Worm (Caenorhabditis elegans): ENCODE data around the gene zip-9.

The zip-9 gene

DNA sequence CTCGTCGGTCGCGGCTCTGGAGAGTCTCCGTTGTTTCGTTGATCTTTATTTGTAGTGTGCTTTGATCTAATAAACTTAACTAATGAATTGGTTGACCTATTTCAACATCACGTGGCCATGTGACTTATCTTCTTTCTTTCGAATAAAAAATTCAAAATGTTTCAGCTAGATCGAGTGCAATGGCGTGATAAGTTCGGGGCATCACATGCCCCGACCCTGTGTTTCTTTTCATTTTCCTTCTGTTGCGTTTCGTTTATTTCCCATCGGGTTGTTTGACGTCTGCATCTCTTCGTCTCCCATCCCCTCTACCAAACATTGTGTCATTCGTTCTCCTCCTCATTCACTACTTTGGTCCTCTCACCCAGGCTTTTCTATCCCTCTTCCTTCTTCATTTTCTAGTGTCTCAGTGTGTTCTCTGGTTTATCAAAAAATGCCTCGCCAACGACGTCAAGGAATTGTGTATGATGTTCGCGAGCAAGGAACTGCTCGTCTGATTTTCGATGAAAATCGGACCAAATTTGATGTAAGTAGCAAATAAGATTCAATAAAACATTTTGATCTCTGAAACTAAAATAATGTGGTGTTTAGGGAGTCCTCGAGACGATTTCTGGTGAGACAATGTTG, 9.5 kb downstream of the zip-9 start, which contains the start of gene F17C11.4 (continued):
- TF ChIP-seq snpc-3.4 (tag; optimal IDR thresholded peaks at IDR 0.05) (no peak), xnd-1 (tag; optimal IDR thresholded peaks at IDR 0.05) (no peak), snpc-1.3 (tag; optimal IDR thresholded peaks at IDR 0.05; ENCODE audit: insufficient read depth) (no peak), attf-5 (GFP tag; optimal IDR thresholded peaks at IDR 0.05) (peak; percentile 74), F33H1.4 (GFP tag; IDR thresholded peaks at IDR 0.05) (no peak), ama-1 (optimal IDR thresholded peaks at IDR 0.05) (peak; percentile 67), ama-1 (GFP tag; optimal IDR thresholded peaks at IDR 0.05) (no peak), F37B4.10 (GFP tag; IDR thresholded peaks at IDR 0.05) (no peak), T26A5.8 (tag; optimal IDR thresholded peaks at IDR 0.05) (no peak), ZK185.1 (tag; optimal IDR thresholded peaks at IDR 0.05; ENCODE audit: poor library complexity, severe bottlenecking) (peak; percentile 62), snpc-1.1 (tag; optimal IDR thresholded peaks at IDR 0.05; ENCODE audit: insufficient read depth) (no peak), Y95B8A.8 (GFP tag; IDR thresholded peaks at IDR 0.05) (no peak), nhr-90 (tag; optimal IDR thresholded peaks at IDR 0.05) (peak; percentile 29), bed-1 (GFP tag; IDR thresholded peaks at IDR 0.05) (no peak), C17E4.6 (GFP tag; IDR thresholded peaks at IDR 0.05) (no peak), B0035.1 (tag; optimal IDR thresholded peaks at IDR 0.05) (no peak), akir-1 (GFP tag; optimal IDR thresholded peaks at IDR 0.05) (no peak), egl-44 (GFP tag; IDR thresholded peaks at IDR 0.05) (0 out of 2 replicates have a peak, but pooled peaks have one; percentile 61), ekl-4 (GFP tag; IDR thresholded peaks at IDR 0.05) (peak; percentile 40; the same call in 1 of the 2 replicates), B0019.2 (GFP tag; conservative IDR thresholded peaks at IDR 0.05) (no peak), nfyb-1 (GFP tag; IDR thresholded peaks at IDR 0.05) (no peak), sptf-2 (GFP tag; optimal IDR thresholded peaks at IDR 0.05) (no peak), ztf-28 (GFP tag; IDR thresholded peaks at IDR 0.05) (no peak), F49E8.2 (tag; optimal IDR thresholded peaks at IDR 0.05; ENCODE audit: insufficient read depth) (no peak), atf-7 (tag; optimal IDR thresholded peaks at IDR 0.05) (peak; percentile 62), ceh-79 (tag; optimal IDR thresholded peaks at IDR 0.05) (no peak), snpc-4 (GFP tag; optimal IDR thresholded peaks at IDR 0.05) (no peak), snpc-4 (tag; optimal IDR thresholded peaks at IDR 0.05) (peak in 2 of 4 experiments; percentile 33 to 40)

DNA sequence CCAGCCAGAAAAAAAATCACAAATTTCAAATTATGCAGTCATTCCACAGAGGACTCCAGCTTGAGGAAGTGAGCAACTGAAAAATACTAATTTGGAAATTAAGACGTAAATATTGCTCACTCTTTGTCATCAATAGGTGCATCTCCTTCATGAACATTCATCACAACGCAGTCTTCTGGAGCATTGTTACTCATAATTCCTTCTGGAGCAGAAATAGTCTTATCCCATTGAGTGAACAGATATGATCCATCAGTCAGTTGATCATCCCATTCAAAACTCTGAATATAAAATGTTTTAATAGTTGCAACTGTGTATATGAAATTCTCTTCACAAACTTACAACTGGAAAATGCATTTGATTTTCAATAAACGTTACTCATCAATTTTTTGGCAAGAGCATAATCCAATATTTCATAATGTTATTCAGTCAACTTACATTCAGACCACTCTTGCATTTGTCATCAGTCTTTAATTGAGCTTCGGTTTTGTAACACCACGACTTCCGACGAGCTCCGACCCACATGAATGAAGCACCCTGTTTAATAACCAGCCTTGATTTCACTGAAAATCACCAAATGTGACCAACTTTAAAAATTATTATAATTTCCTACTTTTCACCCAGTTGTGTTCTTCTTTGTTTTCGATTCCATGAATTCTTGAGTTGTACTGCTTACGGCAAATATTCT, 11.4 kb downstream of the zip-9 start:
- 0 out of 2 replicates have a peak, but pooled peaks have one; percentile 54 for TF ChIP-seq nfyb-1 (GFP tag; IDR thresholded peaks at IDR 0.05)
- TF ChIP-seq lin-40 (tag; optimal IDR thresholded peaks at IDR 0.05) = peak; percentile 55
- TF ChIP-seq athp-1 (tag; optimal IDR thresholded peaks at IDR 0.05) = peak; percentile 40
- peak; percentile 30 for TF ChIP-seq nhr-90 (tag; optimal IDR thresholded peaks at IDR 0.05)
- peak; percentile 91 for TF ChIP-seq repo-1 (tag; optimal IDR thresholded peaks at IDR 0.05)
- peak; percentile 45; the same call in 1 of the 2 replicates for TF ChIP-seq dox-1 (GFP tag; IDR thresholded peaks at IDR 0.05)
- TF ChIP-seq chd-7 (tag; optimal IDR thresholded peaks at IDR 0.05) = no peak
- TF ChIP-seq Y56A3A.18 (GFP tag; IDR thresholded peaks at IDR 0.05) = peak; percentile 75; the same call in 1 of the 2 replicates
- 0 out of 2 replicates have a peak, but pooled peaks have one; percentile 18 for TF ChIP-seq bed-1 (GFP tag; IDR thresholded peaks at IDR 0.05)
- 0 out of 2 replicates have a peak, but pooled peaks have one; percentile 10 for TF ChIP-seq mcd-1 (GFP tag; IDR thresholded peaks at IDR 0.05)
- TF ChIP-seq lin-35 (GFP tag; optimal IDR thresholded peaks at IDR 0.05) = peak in 1 of 3 experiments; percentile 65
- peak; percentile 82 for TF ChIP-seq B0336.3 (GFP tag; IDR thresholded peaks at IDR 0.05)
- TF ChIP-seq madf-6 (GFP tag; IDR thresholded peaks at IDR 0.05) = peak; percentile 28; the same call in 1 of the 2 replicates
- TF ChIP-seq ekl-4 (GFP tag; IDR thresholded peaks at IDR 0.05) = peak; percentile 70
- peak; percentile 43 for TF ChIP-seq gei-17 (GFP tag; optimal IDR thresholded peaks at IDR 0.05)
- TF ChIP-seq let-526 (GFP tag; IDR thresholded peaks at IDR 0.05) = 0 out of 2 replicates have a peak, but pooled peaks have one; percentile 19
- peak in 1 of 2 experiments; percentile 7 for TF ChIP-seq let-607 (tag; optimal IDR thresholded peaks at IDR 0.05)
- peak; percentile 74 for TF ChIP-seq Y53G8AR.9 (GFP tag; conservative IDR thresholded peaks at IDR 0.05)
- TF ChIP-seq K11D2.4 (GFP tag; IDR thresholded peaks at IDR 0.05) = peak; percentile 47
- no peak; the same call in 1 of the 2 replicates for TF ChIP-seq lin-26 (GFP tag; IDR thresholded peaks at IDR 0.05)
- TF ChIP-seq F52B5.7 (tag; optimal IDR thresholded peaks at IDR 0.05) = peak; percentile 21

Data from whole organism, young adult.